Worm (Caenorhabditis elegans) whole organism, L2 larva: ENCODE measurements around the gene hse-5.
"Not testable (repeated sequence)": the region's sequence is repeated elsewhere in the genome, so short reads cannot be mapped to it uniquely, and the experiment has no call there.

Experiments used
- C34F6.9 ChIP-seq: fragments of 150-350 bp; optimal IDR thresholded peaks from 2 replicates; lab custom pipeline; 2014; ENCODE audit warnings: missing biosample characterization, missing genetic modification characterization
- F13H6.1 ChIP-seq: sonication (generic microtip); optimal IDR thresholded peaks from 2 replicates; lab custom pipeline; 2016; ENCODE audit warnings: missing genetic modification characterization, missing compliant biosample characterization
- Y55F3AM.14 ChIP-seq: fragments of 200-800 bp; sonication (Bioruptor generic); optimal IDR thresholded peaks from 2 replicates; lab custom pipeline; 2018; ENCODE audit warnings: mild to moderate bottlenecking, missing genetic modification characterization, missing compliant biosample characterization
- alr-1 ChIP-seq: fragments of 150-350 bp; optimal IDR thresholded peaks from 2 replicates; lab custom pipeline; 2014; ENCODE audit warnings: missing biosample characterization, missing genetic modification characterization
- ama-1 ChIP-seq: fragments of 150-350 bp; optimal IDR thresholded peaks from 2 replicates; lab custom pipeline; 2018; ENCODE audit warnings: inconsistent platforms
- blmp-1 ChIP-seq: sonication (generic microtip); optimal IDR thresholded peaks from 2 replicates; lab custom pipeline; 2017; ENCODE audit warnings: missing genetic modification characterization, mild to moderate bottlenecking, missing compliant biosample characterization, antibody characterized with exemption, moderate library complexity; ENCODE audit not compliant: insufficient read depth
- ceh-16 ChIP-seq: fragments of 150-350 bp; optimal IDR thresholded peaks from 2 replicates; lab custom pipeline; 2014; ENCODE audit warnings: missing biosample characterization, missing genetic modification characterization
- crh-2 ChIP-seq: sonication (generic microtip); optimal IDR thresholded peaks from 2 replicates; lab custom pipeline; 2017; ENCODE audit warnings: missing biosample characterization, missing genetic modification characterization
- egl-27 ChIP-seq: sonication (generic microtip); optimal IDR thresholded peaks from 3 replicates; lab custom pipeline; 2017; ENCODE audit warnings: missing biosample characterization, missing genetic modification reagents, missing genetic modification characterization
- fos-1 ChIP-seq: fragments of 150-350 bp; optimal IDR thresholded peaks from 2 replicates; lab custom pipeline; 2014; ENCODE audit warnings: missing biosample characterization, missing genetic modification characterization
- gmeb-1 ChIP-seq: fragments of 150-350 bp; optimal IDR thresholded peaks from 2 replicates; lab custom pipeline; 2014; ENCODE audit warnings: missing biosample characterization, missing genetic modification characterization
- lin-13 ChIP-seq: fragments of 150-350 bp; optimal IDR thresholded peaks from 2 replicates; lab custom pipeline; 2014; ENCODE audit warnings: missing biosample characterization, missing genetic modification reagents, missing genetic modification characterization
- lsy-2 ChIP-seq, 2 experiments: fragments of 150-350 bp in 1 of 2; sonication (generic microtip) in 1 of 2; optimal IDR thresholded peaks; 2 replicates each; lab custom pipeline; 2014 to 2017; ENCODE audit warnings: missing biosample characterization in 2 of 2, missing genetic modification characterization in 2 of 2
- mab-5 ChIP-seq: fragments of 150-350 bp; optimal IDR thresholded peaks from 2 replicates; lab custom pipeline; 2014; ENCODE audit warnings: missing biosample characterization, missing genetic modification characterization
- mbf-1 ChIP-seq: sonication (generic microtip); optimal IDR thresholded peaks from 2 replicates; lab custom pipeline; 2017; ENCODE audit warnings: missing biosample characterization, missing genetic modification characterization
- nhr-10 ChIP-seq: sonication (generic microtip); optimal IDR thresholded peaks from 2 replicates; lab custom pipeline; 2017; ENCODE audit warnings: missing biosample characterization, missing genetic modification characterization
- nhr-12 ChIP-seq: fragments of 150-350 bp; optimal IDR thresholded peaks from 2 replicates; lab custom pipeline; 2014; ENCODE audit warnings: missing biosample characterization, missing genetic modification characterization
- nhr-129 ChIP-seq: fragments of 150-350 bp; optimal IDR thresholded peaks from 2 replicates; lab custom pipeline; 2014; ENCODE audit warnings: missing biosample characterization, missing genetic modification characterization
- nhr-21 ChIP-seq: fragments of 150-350 bp; optimal IDR thresholded peaks from 2 replicates; lab custom pipeline; 2014; ENCODE audit warnings: missing biosample characterization, missing genetic modification characterization
- nhr-23 ChIP-seq: fragments of 150-350 bp; optimal IDR thresholded peaks from 2 replicates; lab custom pipeline; 2014; ENCODE audit warnings: missing biosample characterization, missing genetic modification reagents, missing genetic modification characterization
- nhr-237 ChIP-seq: fragments of 150-350 bp; optimal IDR thresholded peaks from 2 replicates; lab custom pipeline; 2014; ENCODE audit warnings: missing biosample characterization, missing genetic modification characterization
- nhr-25 ChIP-seq: fragments of 150-350 bp; sonication (generic microtip); optimal IDR thresholded peaks from 3 replicates; lab custom pipeline; 2014; ENCODE audit warnings: missing biosample characterization, missing genetic modification characterization
- nhr-6 ChIP-seq: fragments of 150-350 bp; optimal IDR thresholded peaks from 2 replicates; lab custom pipeline; 2014; ENCODE audit warnings: missing biosample characterization, missing genetic modification characterization
- sem-4 ChIP-seq: fragments of 150-350 bp; optimal IDR thresholded peaks from 2 replicates; lab custom pipeline; 2014; ENCODE audit warnings: missing biosample characterization, missing genetic modification reagents, missing genetic modification characterization
- skn-1 ChIP-seq: sonication (generic microtip); optimal IDR thresholded peaks from 2 replicates; lab custom pipeline; 2017; ENCODE audit warnings: missing biosample characterization, missing genetic modification characterization
- sma-3 ChIP-seq: sonication (generic microtip); optimal IDR thresholded peaks from 2 replicates; lab custom pipeline; 2016; ENCODE audit warnings: missing genetic modification reagents, missing genetic modification characterization, missing compliant biosample characterization
- sma-9 ChIP-seq, 2 experiments: fragments of 150-350 bp in 1 of 2; sonication (generic microtip) in 1 of 2; optimal IDR thresholded peaks; 2 replicates each; lab custom pipeline; 2014 to 2016; ENCODE audit warnings: missing genetic modification characterization in 2 of 2, mild to moderate bottlenecking in 1 of 2, missing biosample characterization in 1 of 2, missing compliant biosample characterization in 1 of 2, missing genetic modification reagents in 1 of 2, moderate library complexity in 1 of 2
- snpc-4 ChIP-seq: fragments of 150-350 bp; optimal IDR thresholded peaks from 2 replicates; lab custom pipeline; 2014; ENCODE audit warnings: missing biosample characterization, missing genetic modification characterization
- unc-39 ChIP-seq: fragments of 150-350 bp; optimal IDR thresholded peaks from 2 replicates; lab custom pipeline; 2014; ENCODE audit warnings: missing biosample characterization, missing genetic modification characterization
- unc-55 ChIP-seq: fragments of 150-350 bp; sonication (generic microtip); optimal IDR thresholded peaks from 3 replicates; lab custom pipeline; 2014; ENCODE audit warnings: missing biosample characterization, missing genetic modification reagents, missing genetic modification characterization
- unc-62 ChIP-seq: fragments of 150-350 bp; optimal IDR thresholded peaks from 2 replicates; lab custom pipeline; 2014; ENCODE audit warnings: missing biosample characterization, missing genetic modification reagents, missing genetic modification characterization
- ztf-11 ChIP-seq: sonication (generic microtip); optimal IDR thresholded peaks from 2 replicates; lab custom pipeline; 2017; ENCODE audit warnings: missing biosample characterization, missing genetic modification characterization

Gene hse-5

DNA sequence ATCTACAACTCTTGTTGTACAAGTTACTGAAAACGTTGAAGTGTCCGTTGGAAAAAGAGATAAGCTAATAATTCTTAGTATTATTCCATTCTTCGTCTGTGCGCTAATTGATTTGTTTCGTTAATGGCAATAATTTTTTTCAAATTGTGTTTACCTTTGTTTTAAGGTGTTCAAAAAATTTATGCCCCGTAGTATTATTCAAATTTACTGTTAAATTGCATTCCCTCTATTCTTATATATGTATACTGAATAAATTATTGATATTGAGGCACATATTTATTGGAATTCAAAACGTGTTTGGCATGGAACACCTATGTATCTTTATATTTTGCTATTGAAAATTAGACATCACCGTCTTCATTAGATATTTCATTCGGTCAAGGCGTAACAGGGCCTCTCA lies 29.7 kb downstream of the hse-5 start, which contains the start of gene pals-26:
pals-26 (plus strand) TSS at position 301 of the 400 bp plus-strand sequence.
- TF ChIP-seq egl-27 (no peak), F13H6.1 (tag; lab: Kevin White, UChicago) (no peak), unc-39 (no peak), ztf-11 (tag; lab: Kevin White, UChicago) (no peak)

ce11 chrIII:4378600-4379293 lies 33.6 kb downstream of the hse-5 start:
- TF ChIP-seq nhr-6 (tag; lab: Kevin White, UChicago) (peak; percentile 25), sma-9 (GFP tag; optimal IDR thresholded peaks at IDR 0.05; lab: Kevin White, UChicago) (peak; percentile 33), nhr-129 (tag; lab: Kevin White, UChicago) (peak; percentile 46), ceh-16 (peak; percentile 9), sma-3 (GFP tag; lab: Kevin White, UChicago) (peak; percentile 58), nhr-25 (tag; lab: Kevin White, UChicago) (peak; percentile 47), F13H6.1 (tag; lab: Kevin White, UChicago) (peak; percentile 53), sem-4 (peak; percentile 8), unc-55 (GFP tag; lab: Kevin White, UChicago) (peak; percentile 34), mbf-1 (tag; lab: Kevin White, UChicago) (peak; percentile 26), lin-13 (GFP tag; lab: Kevin White, UChicago) (peak; percentile 65), nhr-21 (tag; lab: Kevin White, UChicago) (peak; percentile 63), Y55F3AM.14 (peak; percentile 32), lsy-2 (tag; optimal IDR thresholded peaks at IDR 0.05; lab: Kevin White, UChicago) (peak in 1 of 2 experiments; percentile 62), gmeb-1 (tag; lab: Kevin White, UChicago) (peak; percentile 35), fos-1 (tag; lab: Kevin White, UChicago) (peak; percentile 62), C34F6.9 (tag; lab: Kevin White, UChicago) (peak; percentile 20), crh-2 (tag; lab: Kevin White, UChicago) (peak; percentile 56)
- not testable (repeated sequence) for TF ChIP-seq sma-9 (tag; optimal IDR thresholded peaks at IDR 0.05; lab: Kevin White, UChicago)

DNA sequence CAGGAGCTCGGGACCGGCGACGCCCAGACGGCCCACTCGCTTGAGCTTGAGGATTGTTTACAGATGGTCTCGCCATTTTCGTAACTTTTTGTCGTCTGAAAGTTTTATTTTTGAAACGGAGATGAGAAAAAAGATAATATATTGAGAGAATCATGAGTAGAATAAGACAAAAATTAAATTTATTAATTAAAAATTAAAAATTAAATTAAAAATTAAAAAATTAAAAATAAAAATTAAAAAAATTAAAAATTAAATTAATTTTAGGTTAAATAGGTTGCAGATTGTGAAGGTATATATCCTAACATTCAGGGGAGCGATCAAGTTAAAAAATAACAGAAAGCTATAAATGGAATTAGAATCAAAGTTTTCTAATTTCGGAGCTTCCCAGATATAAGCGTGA lies 34.6 kb downstream of the hse-5 start, which contains the start of gene B0284.3:
B0284.3 (minus strand) TSS at position 101 of the 400 bp plus-strand sequence.
- TF ChIP-seq ama-1 (lab: Kevin White, UChicago) (no peak), blmp-1 (tag; lab: Kevin White, UChicago) (no peak), nhr-21 (tag; lab: Kevin White, UChicago) (no peak), egl-27 (no peak), nhr-25 (tag; lab: Kevin White, UChicago) (no peak), skn-1 (no peak), alr-1 (tag; lab: Kevin White, UChicago) (no peak), F13H6.1 (tag; lab: Kevin White, UChicago) (no peak), mab-5 (no peak), nhr-10 (no peak), gmeb-1 (tag; lab: Kevin White, UChicago) (no peak), crh-2 (tag; lab: Kevin White, UChicago) (no peak), unc-62 (GFP tag; lab: Kevin White, UChicago) (no peak), snpc-4 (tag; lab: Kevin White, UChicago) (no peak), nhr-237 (no peak), nhr-12 (tag; lab: Kevin White, UChicago) (no peak), nhr-23 (no peak)

- TF ChIP-seq lsy-2 (tag; optimal IDR thresholded peaks at IDR 0.05; lab: Kevin White, UChicago) = no peak
- TF ChIP-seq nhr-23 = no peak
- peak; percentile 20 for TF ChIP-seq C34F6.9 (tag; lab: Kevin White, UChicago)
Measured at ce11 chrIII:4380835-4381234, 35.7 kb downstream of the hse-5 start.

ce11 chrIII:4381343-4381742 lies 36.2 kb downstream of the hse-5 start, which contains the start of gene pals-27:
Gene pals-27 (plus strand): TSS chrIII:4381643.
- TF ChIP-seq sma-9 (GFP tag; optimal IDR thresholded peaks at IDR 0.05; lab: Kevin White, UChicago) = no peak
- no peak for TF ChIP-seq sma-9 (tag; optimal IDR thresholded peaks at IDR 0.05; lab: Kevin White, UChicago)
- TF ChIP-seq lin-13 (GFP tag; lab: Kevin White, UChicago) = no peak
- TF ChIP-seq nhr-12 (tag; lab: Kevin White, UChicago) = no peak
- no peak for TF ChIP-seq lsy-2 (tag; optimal IDR thresholded peaks at IDR 0.05; lab: Kevin White, UChicago)
- TF ChIP-seq snpc-4 (tag; lab: Kevin White, UChicago) = no peak
- no peak for TF ChIP-seq fos-1 (tag; lab: Kevin White, UChicago)
